Fruit fly (Drosophila melanogaster) S2 (cell line): ENCODE results near the gene CG9356.

ENCODE experiments used
- CG8478 ChIP-seq: fragments of >200 bp; optimal IDR thresholded peaks from 2 replicates; lab custom pipeline; 2018
- CTCF ChIP-seq, 2 experiments: fragments of >200 bp; optimal IDR thresholded peaks; 2 replicates each; lab custom pipeline; 2018

The CG9356 gene

dm6 chr3R:9365893-9366500 is 38.1 kb downstream of the CG9356 start:
- no peak for TF ChIP-seq CTCF (optimal IDR thresholded peaks at IDR 0.05; lab: Kevin White, UChicago)

- no peak for TF ChIP-seq CTCF (optimal IDR thresholded peaks at IDR 0.05; lab: Kevin White, UChicago)
- TF ChIP-seq CG8478 (lab: Kevin White, UChicago) = no peak
These were observed 38.9 kb downstream of the CG9356 start, which contains the start of gene Srr for dm6 chr3R:9365121-9365520. Srr (plus strand) TSS chr3R:9365398.

- TF ChIP-seq CG8478 (lab: Kevin White, UChicago) (no peak), CTCF (optimal IDR thresholded peaks at IDR 0.05; lab: Kevin White, UChicago) (no peak)
These were observed 40.9 kb downstream of the CG9356 start, which contains the start of gene CG18473 for dm6 chr3R:9363066-9363719. CG18473 (plus strand) TSS chr3R:9363305.

dm6 chr3R:9359393-9359792 is 44.7 kb downstream of the CG9356 start:
- TF ChIP-seq CTCF (optimal IDR thresholded peaks at IDR 0.05; lab: Kevin White, UChicago) (no peak), CG8478 (lab: Kevin White, UChicago) (no peak)

dm6 chr3R:9355195-9355594 is 48.9 kb downstream of the CG9356 start, which contains the start of gene CG43675:
CG43675 (plus strand) TSS chr3R:9355495.
- no peak for TF ChIP-seq CG8478 (lab: Kevin White, UChicago)
- TF ChIP-seq CTCF (optimal IDR thresholded peaks at IDR 0.05; lab: Kevin White, UChicago) = no peak

dm6 chr3R:9353276-9353652 is 50.8 kb downstream of the CG9356 start:
- no peak for TF ChIP-seq CTCF (optimal IDR thresholded peaks at IDR 0.05; lab: Kevin White, UChicago)
- no peak for TF ChIP-seq CG8478 (lab: Kevin White, UChicago)

- TF ChIP-seq CG8478 (lab: Kevin White, UChicago) = no peak
- no peak for TF ChIP-seq CTCF (optimal IDR thresholded peaks at IDR 0.05; lab: Kevin White, UChicago)
These were observed 51.3 kb downstream of the CG9356 start for dm6 chr3R:9352595-9353275.
